Worm (Caenorhabditis elegans): Measurements from ENCODE around the gene F59A7.14.

Gene F59A7.14

ce11 chrV:2016428-2016827, 2.4 kb upstream of the F59A7.14 start, which contains the start of gene F59A7.2:
TSS of gene F59A7.2 (minus strand) at chrV:2016528.
- TF ChIP-seq pes-1 (GFP tag; IDR thresholded peaks at IDR 0.05), result no peak
- TF ChIP-seq ceh-36 (tag; optimal IDR thresholded peaks at IDR 0.05), result no peak
- no peak for TF ChIP-seq tbx-37 (GFP tag; conservative IDR thresholded peaks at IDR 0.05)
- no peak for TF ChIP-seq ceh-13 (GFP tag; optimal IDR thresholded peaks at IDR 0.05)
- TF ChIP-seq B0310.2 (tag; optimal IDR thresholded peaks at IDR 0.05), result no peak
- no peak for TF ChIP-seq ama-1 (optimal IDR thresholded peaks at IDR 0.05)

ce11 chrV:2021283-2021682, 2.5 kb downstream of the F59A7.14 start:
- TF ChIP-seq tbx-37 (GFP tag; conservative IDR thresholded peaks at IDR 0.05) (no peak), ama-1 (optimal IDR thresholded peaks at IDR 0.05) (no peak), tbx-11 (GFP tag; IDR thresholded peaks at IDR 0.05) (no peak), tra-4 (tag; optimal IDR thresholded peaks at IDR 0.05) (no peak), flt-1 (GFP tag; IDR thresholded peaks at IDR 0.05) (no peak), ets-7 (tag; optimal IDR thresholded peaks at IDR 0.05) (no peak), sea-1 (GFP tag; conservative IDR thresholded peaks at IDR 0.05) (no peak), hmbx-1 (tag; optimal IDR thresholded peaks at IDR 0.05) (no peak), ceh-13 (GFP tag; optimal IDR thresholded peaks at IDR 0.05) (no peak), hnd-1 (tag; optimal IDR thresholded peaks at IDR 0.05) (no peak), pes-1 (GFP tag; IDR thresholded peaks at IDR 0.05) (no peak), F13C5.2 (tag; optimal IDR thresholded peaks at IDR 0.05) (no peak)

- TF ChIP-seq ama-1 (optimal IDR thresholded peaks at IDR 0.05) (no peak), tbx-11 (GFP tag; IDR thresholded peaks at IDR 0.05) (no peak), flt-1 (GFP tag; IDR thresholded peaks at IDR 0.05) (no peak), hnd-1 (tag; optimal IDR thresholded peaks at IDR 0.05) (no peak), hmg-4 (GFP tag; optimal IDR thresholded peaks at IDR 0.05) (no peak), hmbx-1 (tag; optimal IDR thresholded peaks at IDR 0.05) (no peak), tra-4 (tag; optimal IDR thresholded peaks at IDR 0.05) (no peak)
Measured at ce11 chrV:2022374-2022773, 3.6 kb downstream of the F59A7.14 start, which contains the start of gene F59A7.5. TSS of gene F59A7.5 (plus strand) at chrV:2022674.

- TF ChIP-seq F13C5.2 (tag; optimal IDR thresholded peaks at IDR 0.05), result no peak
- no peak for TF ChIP-seq ceh-13 (GFP tag; optimal IDR thresholded peaks at IDR 0.05)
- TF ChIP-seq B0310.2 (tag; optimal IDR thresholded peaks at IDR 0.05), result no peak
- TF ChIP-seq pes-1 (GFP tag; IDR thresholded peaks at IDR 0.05), result no peak
- TF ChIP-seq ama-1 (optimal IDR thresholded peaks at IDR 0.05), result no peak
- no peak for TF ChIP-seq tbx-37 (GFP tag; conservative IDR thresholded peaks at IDR 0.05)
- TF ChIP-seq tbx-11 (GFP tag; IDR thresholded peaks at IDR 0.05), result no peak
- TF ChIP-seq hmbx-1 (tag; optimal IDR thresholded peaks at IDR 0.05), result no peak
- TF ChIP-seq ets-7 (tag; optimal IDR thresholded peaks at IDR 0.05), result no peak
- no peak for TF ChIP-seq hmg-4 (GFP tag; optimal IDR thresholded peaks at IDR 0.05)
- no peak for TF ChIP-seq aly-1 (tag; optimal IDR thresholded peaks at IDR 0.05)
- no peak for TF ChIP-seq ceh-36 (tag; optimal IDR thresholded peaks at IDR 0.05)
- TF ChIP-seq scrt-1 (GFP tag; IDR thresholded peaks at IDR 0.05), result no peak
- no peak for TF ChIP-seq flt-1 (GFP tag; IDR thresholded peaks at IDR 0.05)
Measured at ce11 chrV:2027787-2028186, 9.0 kb downstream of the F59A7.14 start, which contains the start of gene srab-13. TSS of gene srab-13 (minus strand) at chrV:2027887.

ce11 chrV:2029877-2030276, 11.1 kb downstream of the F59A7.14 start, which contains the start of gene F59A7.12:
TSS of gene F59A7.12 (plus strand) at chrV:2030177.
- TF ChIP-seq hmg-4 (GFP tag; optimal IDR thresholded peaks at IDR 0.05), result no peak
- TF ChIP-seq hnd-1 (tag; optimal IDR thresholded peaks at IDR 0.05), result no peak
- TF ChIP-seq flt-1 (GFP tag; IDR thresholded peaks at IDR 0.05), result no peak
- no peak for TF ChIP-seq ets-7 (tag; optimal IDR thresholded peaks at IDR 0.05)
- TF ChIP-seq tbx-11 (GFP tag; IDR thresholded peaks at IDR 0.05), result no peak
- no peak for TF ChIP-seq B0310.2 (tag; optimal IDR thresholded peaks at IDR 0.05)

- no peak for TF ChIP-seq B0310.2 (tag; optimal IDR thresholded peaks at IDR 0.05)
- no peak for TF ChIP-seq ets-7 (tag; optimal IDR thresholded peaks at IDR 0.05)
- no peak for TF ChIP-seq tbx-11 (GFP tag; IDR thresholded peaks at IDR 0.05)
- TF ChIP-seq ceh-13 (GFP tag; optimal IDR thresholded peaks at IDR 0.05), result no peak
- TF ChIP-seq aly-1 (tag; optimal IDR thresholded peaks at IDR 0.05), result no peak
- TF ChIP-seq ama-1 (optimal IDR thresholded peaks at IDR 0.05), result no peak
- no peak for TF ChIP-seq ceh-36 (tag; optimal IDR thresholded peaks at IDR 0.05)
- no peak for TF ChIP-seq tra-4 (tag; optimal IDR thresholded peaks at IDR 0.05)
- no peak for TF ChIP-seq hmg-4 (GFP tag; optimal IDR thresholded peaks at IDR 0.05)
- TF ChIP-seq flt-1 (GFP tag; IDR thresholded peaks at IDR 0.05), result no peak
- no peak for TF ChIP-seq sea-1 (GFP tag; conservative IDR thresholded peaks at IDR 0.05)
- no peak for TF ChIP-seq hnd-1 (tag; optimal IDR thresholded peaks at IDR 0.05)
- no peak for TF ChIP-seq pes-1 (GFP tag; IDR thresholded peaks at IDR 0.05)
- no peak for TF ChIP-seq F13C5.2 (tag; optimal IDR thresholded peaks at IDR 0.05)
- no peak for TF ChIP-seq tbx-37 (GFP tag; conservative IDR thresholded peaks at IDR 0.05)
- TF ChIP-seq hmbx-1 (tag; optimal IDR thresholded peaks at IDR 0.05), result no peak
- TF ChIP-seq scrt-1 (GFP tag; IDR thresholded peaks at IDR 0.05), result no peak
Measured at ce11 chrV:2030661-2031060, 11.9 kb downstream of the F59A7.14 start.

ce11 chrV:2031454-2031853, 12.7 kb downstream of the F59A7.14 start, which contains the start of gene hil-6:
TSS of gene hil-6 (minus strand) at chrV:2031554.
- TF ChIP-seq ceh-13 (GFP tag; optimal IDR thresholded peaks at IDR 0.05) (no peak), tra-4 (tag; optimal IDR thresholded peaks at IDR 0.05) (no peak), F13C5.2 (tag; optimal IDR thresholded peaks at IDR 0.05) (no peak)

- TF ChIP-seq aly-1 (tag; optimal IDR thresholded peaks at IDR 0.05), result no peak
- TF ChIP-seq hnd-1 (tag; optimal IDR thresholded peaks at IDR 0.05), result no peak
- TF ChIP-seq pes-1 (GFP tag; IDR thresholded peaks at IDR 0.05), result no peak
- no peak for TF ChIP-seq hmg-4 (GFP tag; optimal IDR thresholded peaks at IDR 0.05)
- no peak for TF ChIP-seq ceh-13 (GFP tag; optimal IDR thresholded peaks at IDR 0.05)
- TF ChIP-seq ets-7 (tag; optimal IDR thresholded peaks at IDR 0.05), result no peak
- no peak for TF ChIP-seq tbx-37 (GFP tag; conservative IDR thresholded peaks at IDR 0.05)
- no peak for TF ChIP-seq B0310.2 (tag; optimal IDR thresholded peaks at IDR 0.05)
- no peak for TF ChIP-seq tra-4 (tag; optimal IDR thresholded peaks at IDR 0.05)
- no peak for TF ChIP-seq scrt-1 (GFP tag; IDR thresholded peaks at IDR 0.05)
- TF ChIP-seq ceh-36 (tag; optimal IDR thresholded peaks at IDR 0.05), result no peak
- no peak for TF ChIP-seq hmbx-1 (tag; optimal IDR thresholded peaks at IDR 0.05)
- no peak for TF ChIP-seq F13C5.2 (tag; optimal IDR thresholded peaks at IDR 0.05)
- TF ChIP-seq sea-1 (GFP tag; conservative IDR thresholded peaks at IDR 0.05), result no peak
- TF ChIP-seq tbx-11 (GFP tag; IDR thresholded peaks at IDR 0.05), result no peak
- TF ChIP-seq ama-1 (optimal IDR thresholded peaks at IDR 0.05), result no peak
- no peak for TF ChIP-seq flt-1 (GFP tag; IDR thresholded peaks at IDR 0.05)
Measured at ce11 chrV:2035545-2035944, 16.8 kb downstream of the F59A7.14 start, which contains the start of gene srab-23. TSS of gene srab-23 (minus strand) at chrV:2035645.
